Worm (Caenorhabditis elegans) whole organism, L3 larva: ENCODE data around the gene Y39A3A.3.

Experiments used
- ZK546.5 ChIP-seq: sonication (generic microtip); optimal IDR thresholded peaks from 2 replicates; lab custom pipeline; 2017; ENCODE audit warnings: missing biosample characterization, missing genetic modification characterization
- egl-5 ChIP-seq: fragments of 150-350 bp; optimal IDR thresholded peaks from 2 replicates; lab custom pipeline; 2017; ENCODE audit warnings: missing biosample characterization, missing genetic modification reagents, missing genetic modification characterization, inconsistent platforms
- eor-1 ChIP-seq, 2 experiments: fragments of 150-350 bp; optimal IDR thresholded peaks; 2 replicates each; lab custom pipeline; 2014 to 2018; ENCODE audit warnings: missing biosample characterization in 2 of 2, missing genetic modification characterization in 2 of 2
- fkh-10 ChIP-seq: sonication (generic microtip); optimal IDR thresholded peaks from 2 replicates; lab custom pipeline; 2017; ENCODE audit warnings: missing biosample characterization, missing genetic modification reagents, missing genetic modification characterization
- fos-1 ChIP-seq: fragments of 150-350 bp; optimal IDR thresholded peaks from 2 replicates; lab custom pipeline; 2014; ENCODE audit warnings: missing biosample characterization, missing genetic modification characterization
- hmg-11 ChIP-seq: sonication (generic microtip); optimal IDR thresholded peaks from 2 replicates; lab custom pipeline; 2016; ENCODE audit warnings: missing genetic modification characterization, missing compliant biosample characterization
- jun-1 ChIP-seq: fragments of 150-350 bp; optimal IDR thresholded peaks from 2 replicates; lab custom pipeline; 2014; ENCODE audit warnings: missing biosample characterization, missing genetic modification reagents, missing genetic modification characterization
- mml-1 ChIP-seq: fragments of 150-350 bp; sonication (generic microtip); optimal IDR thresholded peaks from 3 replicates; lab custom pipeline; 2014; ENCODE audit warnings: missing biosample characterization, missing genetic modification characterization
- nhr-28 ChIP-seq: fragments of 150-350 bp; optimal IDR thresholded peaks from 2 replicates; lab custom pipeline; 2014; ENCODE audit warnings: missing biosample characterization, missing genetic modification characterization
- nhr-77 ChIP-seq: fragments of 150-350 bp; optimal IDR thresholded peaks from 2 replicates; lab custom pipeline; 2014; ENCODE audit warnings: missing biosample characterization, missing genetic modification characterization
- unc-39 ChIP-seq: sonication (generic microtip); optimal IDR thresholded peaks from 4 replicates; lab custom pipeline; 2017; ENCODE audit warnings: missing biosample characterization, missing genetic modification characterization
- ztf-11 ChIP-seq: fragments of 150-350 bp; optimal IDR thresholded peaks from 2 replicates; lab custom pipeline; 2014; ENCODE audit warnings: missing biosample characterization, missing genetic modification characterization
- ztf-4 ChIP-seq: fragments of 150-350 bp; optimal IDR thresholded peaks from 2 replicates; lab custom pipeline; 2014; ENCODE audit warnings: missing biosample characterization, missing genetic modification characterization

Gene Y39A3A.3

ce11 chrIII:2030776-2031565, 37.2 kb downstream of the Y39A3A.3 start:
- TF ChIP-seq nhr-77 (tag; lab: Kevin White, UChicago) (no peak), nhr-28 (tag; lab: Kevin White, UChicago) (no peak)

- TF ChIP-seq fkh-10 (GFP tag; lab: Kevin White, UChicago) (no peak), eor-1 (tag; optimal IDR thresholded peaks at IDR 0.05; lab: Kevin White, UChicago) (no peak), ztf-11 (tag; lab: Kevin White, UChicago) (no peak), hmg-11 (tag; lab: Kevin White, UChicago) (no peak), ZK546.5 (tag; lab: Kevin White, UChicago) (no peak), jun-1 (tag; lab: Kevin White, UChicago) (no peak), nhr-28 (tag; lab: Kevin White, UChicago) (no peak), mml-1 (tag; lab: Kevin White, UChicago) (no peak), ztf-4 (tag; lab: Kevin White, UChicago) (no peak), unc-39 (no peak)
Measured at ce11 chrIII:2027517-2027916, 40.6 kb downstream of the Y39A3A.3 start.

ce11 chrIII:2021495-2021894, 46.7 kb downstream of the Y39A3A.3 start, which contains the start of gene ckr-2:
Gene ckr-2, minus strand, starts transcription at chrIII:2021595.
- TF ChIP-seq fos-1 (tag; lab: Kevin White, UChicago) (no peak), nhr-77 (tag; lab: Kevin White, UChicago) (no peak), egl-5 (tag; lab: Kevin White, UChicago) (no peak)
